Fruit fly (Drosophila melanogaster): ENCODE measurements around the gene Kap-alpha1.

Kap-alpha1 gene

DNA sequence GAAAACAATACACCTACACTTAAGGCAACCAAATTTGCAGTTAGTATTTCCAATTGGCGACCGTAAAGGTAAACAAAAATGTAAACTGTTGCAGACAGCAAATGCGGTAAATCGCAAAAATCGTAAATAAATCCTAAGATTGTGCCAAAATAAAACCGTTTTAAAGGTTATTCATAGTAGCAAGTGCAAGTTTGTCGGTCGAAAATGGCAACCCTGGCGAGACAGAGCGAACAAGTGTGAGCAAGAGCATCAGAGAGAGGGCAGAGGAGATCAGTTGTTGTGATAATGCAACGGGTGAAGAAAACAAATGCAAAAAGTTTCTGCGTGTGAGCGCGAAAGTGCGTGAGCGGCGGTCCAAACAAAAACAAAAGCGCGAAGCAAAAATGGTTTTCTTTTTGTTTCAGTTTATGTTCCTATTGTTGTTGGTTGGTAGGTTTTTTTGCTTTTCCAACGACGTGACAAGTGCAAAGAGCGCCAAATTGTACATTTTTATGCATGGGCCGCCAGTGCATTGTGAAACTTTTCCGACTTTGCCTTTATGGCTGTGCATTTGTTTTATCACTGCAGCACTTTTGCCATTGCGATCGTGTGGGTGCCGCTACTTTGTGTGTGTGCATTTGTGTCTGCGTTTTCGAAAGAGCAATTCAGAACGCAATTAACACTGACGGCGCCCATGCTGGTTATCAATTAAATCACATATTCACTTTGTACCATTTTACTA lies 14.2 kb upstream of the Kap-alpha1 start (continued):
- no peak for TF ChIP-seq Sox14 (GFP tag; optimal IDR thresholded peaks at IDR 0.05)
- TF ChIP-seq acj6 (GFP tag; optimal IDR thresholded peaks at IDR 0.05) = no peak
- TF ChIP-seq CG11294 (GFP tag; IDR thresholded peaks at IDR 0.05) = no peak
- no peak for TF ChIP-seq fd59A (GFP tag; optimal IDR thresholded peaks at IDR 0.05)
- TF ChIP-seq topi (GFP tag; optimal IDR thresholded peaks at IDR 0.05) = no peak
- no peak for TF ChIP-seq CG34406 (GFP tag; optimal IDR thresholded peaks at IDR 0.05)
- no peak for TF ChIP-seq fkh (GFP tag; optimal IDR thresholded peaks at IDR 0.05)
- TF ChIP-seq Hr4 (GFP tag; optimal IDR thresholded peaks at IDR 0.05) = no peak
- TF ChIP-seq pdm3 (GFP tag; optimal IDR thresholded peaks at IDR 0.05) = no peak
- TF ChIP-seq fd85E (GFP tag; optimal IDR thresholded peaks at IDR 0.05) = no peak
- TF ChIP-seq Hr38 (GFP tag; optimal IDR thresholded peaks at IDR 0.05) = no peak
- TF ChIP-seq Eip78C (GFP tag) = no peak
- TF ChIP-seq Blimp-1 (GFP tag; optimal IDR thresholded peaks at IDR 0.05) = no peak
- peak; percentile 81 for TF ChIP-seq CG8119 (GFP tag; IDR thresholded peaks at IDR 0.05)
- TF ChIP-seq CG3032 (tag; optimal IDR thresholded peaks at IDR 0.05) = no peak
- peak; percentile 51 for TF ChIP-seq Lpt (GFP tag; optimal IDR thresholded peaks at IDR 0.05)
- no peak for TF ChIP-seq CG8632 (GFP tag; optimal IDR thresholded peaks at IDR 0.05)
- TF ChIP-seq CG32006 (GFP tag; optimal IDR thresholded peaks at IDR 0.05) = peak; percentile 48
- no peak for TF ChIP-seq CG7368 (GFP tag; optimal IDR thresholded peaks at IDR 0.05)
- TF ChIP-seq Hr39 (GFP tag; optimal IDR thresholded peaks at IDR 0.05) = no peak
- no peak for TF ChIP-seq CG31627 (GFP tag; optimal IDR thresholded peaks at IDR 0.05)
- peak; percentile 44 for TF ChIP-seq Ets96B (tag; optimal IDR thresholded peaks at IDR 0.05)
- peak; percentile 70; the same call in 2 of the 3 replicates for TF ChIP-seq CG6163 (GFP tag; IDR thresholded peaks at IDR 0.05)
- TF ChIP-seq Ets21C (GFP tag; optimal IDR thresholded peaks at IDR 0.05) = no peak
- TF ChIP-seq CG4318 (GFP tag; optimal IDR thresholded peaks at IDR 0.05) = no peak

DNA sequence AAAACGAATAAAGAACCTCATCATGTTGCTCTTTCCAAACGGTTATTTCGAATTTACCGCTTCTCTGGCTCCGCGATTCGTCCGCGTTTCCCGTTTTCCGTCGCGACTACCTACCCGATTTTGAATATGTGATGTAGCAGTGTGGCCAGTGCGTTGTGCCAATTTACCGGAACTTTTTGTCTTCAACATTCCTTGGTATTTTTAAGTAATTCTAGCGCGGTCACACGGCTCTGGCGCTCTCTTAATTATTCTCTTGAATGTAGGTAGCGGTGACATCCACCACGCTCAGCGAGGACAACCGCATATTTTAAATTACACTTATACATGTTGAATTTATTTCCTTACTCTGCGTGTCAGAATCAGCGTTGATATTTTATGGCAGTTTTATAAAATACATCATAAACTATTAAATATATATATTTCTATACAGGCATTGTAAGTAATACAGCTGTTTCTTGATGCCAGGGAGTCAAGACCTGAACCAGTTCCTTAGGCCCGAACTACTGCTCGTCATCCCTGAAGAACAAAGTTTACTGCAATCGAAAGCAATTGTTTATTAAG lies 13.5 kb upstream of the Kap-alpha1 start, which contains the start of the genes CG42637, Gyc76C and SREBP:
Gene CG42637, minus strand, starts transcription at position 132 of the 561 bp plus-strand sequence.
Gene Gyc76C, minus strand, starts transcription at position 132 of the 561 bp plus-strand sequence.
Gene SREBP, plus strand, starts transcription at position 498 of the 561 bp plus-strand sequence.
- TF ChIP-seq svp (GFP tag) (no peak), fd85E (GFP tag; optimal IDR thresholded peaks at IDR 0.05) (no peak), Sox14 (GFP tag; optimal IDR thresholded peaks at IDR 0.05) (no peak), CG11294 (GFP tag; IDR thresholded peaks at IDR 0.05) (no peak), CG11762 (GFP tag; optimal IDR thresholded peaks at IDR 0.05; ENCODE audit: insufficient read depth) (no peak), CG4318 (GFP tag; optimal IDR thresholded peaks at IDR 0.05) (no peak), ss (GFP tag; optimal IDR thresholded peaks at IDR 0.05) (no peak), CG6276 (GFP tag; optimal IDR thresholded peaks at IDR 0.05) (no peak), dsx (GFP tag; optimal IDR thresholded peaks at IDR 0.05; ENCODE audit: poor library complexity, severe bottlenecking) (peak; percentile 12), CG6808 (GFP tag; optimal IDR thresholded peaks at IDR 0.05) (no peak), eg (GFP tag; IDR thresholded peaks at IDR 0.05) (no peak), Ets96B (tag; optimal IDR thresholded peaks at IDR 0.05) (no peak), fd59A (GFP tag; optimal IDR thresholded peaks at IDR 0.05) (no peak), pdm3 (GFP tag; optimal IDR thresholded peaks at IDR 0.05) (no peak), CG16779 (tag; optimal IDR thresholded peaks at IDR 0.05) (no peak), lz (GFP tag; optimal IDR thresholded peaks at IDR 0.05) (no peak), CG3032 (tag; optimal IDR thresholded peaks at IDR 0.05) (no peak), Ets21C (GFP tag; optimal IDR thresholded peaks at IDR 0.05) (no peak), acj6 (GFP tag; optimal IDR thresholded peaks at IDR 0.05) (no peak), esn (GFP tag; optimal IDR thresholded peaks at IDR 0.05) (no peak), dac (GFP tag; optimal IDR thresholded peaks at IDR 0.05) (no peak), Eip75B (GFP tag; optimal IDR thresholded peaks at IDR 0.05) (no peak), Hr4 (GFP tag; optimal IDR thresholded peaks at IDR 0.05) (no peak), Lpt (GFP tag; optimal IDR thresholded peaks at IDR 0.05) (no peak), CG32006 (GFP tag; optimal IDR thresholded peaks at IDR 0.05) (no peak), Met (GFP tag; optimal IDR thresholded peaks at IDR 0.05) (no peak), CG6854 (GFP tag; optimal IDR thresholded peaks at IDR 0.05) (no peak), achi (GFP tag; optimal IDR thresholded peaks at IDR 0.05) (no peak), CG6792 (GFP tag; optimal IDR thresholded peaks at IDR 0.05) (no peak), Eip78C (GFP tag) (peak; percentile 74), CG10669 (GFP tag; optimal IDR thresholded peaks at IDR 0.05) (no peak), CG9139 (GFP tag; optimal IDR thresholded peaks at IDR 0.05) (no peak), cyc (GFP tag; optimal IDR thresholded peaks at IDR 0.05) (no peak), CG7368 (GFP tag; optimal IDR thresholded peaks at IDR 0.05) (no peak), CG3919 (GFP tag; optimal IDR thresholded peaks at IDR 0.05) (peak; percentile 10), CG8319 (GFP tag; optimal IDR thresholded peaks at IDR 0.05) (no peak), salr (GFP tag; optimal IDR thresholded peaks at IDR 0.05) (no peak), CG6163 (GFP tag; IDR thresholded peaks at IDR 0.05) (peak; percentile 48; the same call in 2 of the 3 replicates)
